Worm (Caenorhabditis elegans): ENCODE measurements around the gene fbxa-45.

ce11 chrV:16916079-16916478 lies 16.8 kb upstream of the fbxa-45 start, which contains the start of gene F09C6.10:
- no peak for TF ChIP-seq ref-1 (GFP tag; conservative IDR thresholded peaks at IDR 0.05)
- TF ChIP-seq cog-1 (tag; optimal IDR thresholded peaks at IDR 0.05): no peak
- no peak for TF ChIP-seq ztf-29 (GFP tag; IDR thresholded peaks at IDR 0.05)
- no peak for TF ChIP-seq T22C8.4 (GFP tag; IDR thresholded peaks at IDR 0.05)
- TF ChIP-seq ztf-23 (GFP tag; IDR thresholded peaks at IDR 0.05): no peak
- no peak for TF ChIP-seq tab-1 (GFP tag; IDR thresholded peaks at IDR 0.05)
- TF ChIP-seq flt-1 (GFP tag; IDR thresholded peaks at IDR 0.05): no peak

All from whole organism, midembryonic.